Worm (Caenorhabditis elegans) whole organism, L4/young adult: Measurements from ENCODE around the gene smg-3.
"Not testable (repeated sequence)": the region's sequence is repeated elsewhere in the genome, so short reads cannot be mapped to it uniquely, and the experiment has no call there.

Experiments used
- W03F9.2 ChIP-seq: fragments of 150-350 bp; optimal IDR thresholded peaks from 2 replicates; lab custom pipeline; 2014; ENCODE audit warnings: missing biosample characterization, missing genetic modification characterization
- dao-5 ChIP-seq: sonication (generic microtip); optimal IDR thresholded peaks from 2 replicates; lab custom pipeline; 2016; ENCODE audit warnings: missing genotype, missing genetic modification characterization, moderate library complexity, missing compliant biosample characterization
- him-1 ChIP-seq: sonication (generic microtip); optimal IDR thresholded peaks from 2 replicates; lab custom pipeline; 2016; ENCODE audit warnings: missing genotype, missing genetic modification reagents, missing genetic modification characterization, missing compliant biosample characterization

Gene smg-3

ce11 chrIV:6383970-6384369 is 11.1 kb upstream of the smg-3 start, which contains the start of gene shl-1:
shl-1 (minus strand) TSS chrIV:6384070.
- no peak for TF ChIP-seq dao-5
- TF ChIP-seq him-1 (tag; lab: Kevin White, UChicago) = no peak
- no peak for TF ChIP-seq W03F9.2

DNA sequence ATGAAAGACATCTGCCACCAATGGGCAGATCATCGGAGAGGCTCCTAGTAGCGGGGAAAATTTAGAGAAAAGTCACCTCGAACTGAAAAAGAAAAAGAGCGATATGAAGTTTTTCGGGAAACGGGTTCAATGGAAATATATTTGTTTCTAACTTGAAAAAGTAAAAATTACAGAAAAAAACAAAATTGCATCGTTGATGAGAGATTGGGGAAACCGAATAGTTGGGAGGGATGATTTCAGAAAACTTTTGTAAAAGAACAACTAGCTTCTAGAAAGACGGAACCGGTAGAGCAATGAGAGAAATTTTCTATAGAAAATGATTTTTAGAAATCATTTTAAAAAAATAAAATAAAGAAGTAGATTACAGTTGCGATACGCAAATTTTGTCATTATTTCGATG is 5.5 kb upstream of the smg-3 start:
- TF ChIP-seq W03F9.2 (no peak), him-1 (tag; lab: Kevin White, UChicago) (no peak), dao-5 (no peak)

DNA sequence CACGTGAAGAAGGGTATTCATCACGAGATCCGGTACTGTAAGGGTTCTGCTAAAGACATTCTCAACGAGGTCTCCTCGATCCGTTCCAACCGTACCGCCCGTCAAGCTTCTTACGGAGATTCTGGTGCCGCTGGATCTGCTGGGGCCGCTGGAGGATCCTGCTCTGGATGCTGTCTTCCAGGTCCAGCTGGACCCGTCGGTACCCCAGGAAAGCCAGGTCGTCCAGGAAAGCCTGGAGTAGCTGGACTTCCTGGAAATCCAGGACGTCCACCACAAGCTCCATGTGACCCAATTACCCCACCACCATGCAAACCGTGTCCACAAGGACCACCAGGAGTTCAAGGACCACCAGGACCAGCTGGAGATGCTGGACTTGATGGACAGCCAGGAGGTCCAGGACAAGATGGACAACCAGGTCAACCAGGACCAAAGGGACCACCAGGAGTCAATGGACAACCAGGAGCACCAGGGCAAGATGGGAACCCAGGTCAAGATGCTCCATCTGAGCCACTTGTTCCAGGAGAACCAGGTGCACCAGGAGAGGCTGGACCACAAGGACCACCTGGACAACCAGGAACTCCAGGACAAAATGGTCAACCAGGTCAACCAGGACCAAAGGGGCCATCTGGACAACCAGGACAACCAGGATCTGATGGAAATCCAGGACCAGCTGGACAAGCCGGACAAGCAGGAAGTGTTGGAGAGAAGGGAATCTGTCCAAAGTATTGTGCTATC is 4.6 kb upstream of the smg-3 start:
- TF ChIP-seq W03F9.2 (no peak), him-1 (tag; lab: Kevin White, UChicago) (no peak), dao-5 (no peak)

DNA sequence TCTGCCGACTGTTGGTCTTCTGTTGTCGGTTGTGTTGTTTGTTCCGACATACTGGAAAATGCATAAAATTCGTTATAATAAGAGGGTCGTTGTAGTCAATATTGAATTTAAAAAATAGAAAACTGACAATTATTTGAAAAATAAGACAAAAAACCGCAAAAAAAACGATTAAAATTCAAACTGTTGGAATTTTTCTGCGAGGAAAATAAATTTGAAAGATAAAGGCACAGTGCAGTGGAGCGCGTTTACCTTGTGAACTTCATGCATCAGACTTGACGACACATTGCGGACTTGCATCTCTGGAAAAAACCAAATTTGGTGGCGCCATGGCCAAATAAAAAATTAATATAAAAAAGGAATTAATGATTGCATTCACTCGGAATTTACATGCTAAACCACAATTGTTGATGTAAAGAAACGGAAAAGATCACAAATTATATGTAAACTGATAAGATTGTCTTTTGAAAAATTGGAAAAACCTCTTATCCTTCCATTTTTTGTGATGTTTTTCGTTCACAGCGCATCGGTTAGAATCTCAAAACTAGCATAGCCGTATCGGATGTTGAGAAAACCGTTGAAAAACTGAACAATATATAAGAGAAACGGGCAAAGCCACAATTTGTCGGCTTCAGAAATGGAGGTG is 3.7 kb upstream of the smg-3 start, which contains the start of the genes hrpf-2 and bli-6:
Gene hrpf-2, minus strand, starts transcription at position 51 of the 643 bp plus-strand sequence.
Gene bli-6, plus strand, starts transcription at position 593 of the 643 bp plus-strand sequence.
- TF ChIP-seq W03F9.2 (peak; percentile 92), dao-5 (no peak)

DNA sequence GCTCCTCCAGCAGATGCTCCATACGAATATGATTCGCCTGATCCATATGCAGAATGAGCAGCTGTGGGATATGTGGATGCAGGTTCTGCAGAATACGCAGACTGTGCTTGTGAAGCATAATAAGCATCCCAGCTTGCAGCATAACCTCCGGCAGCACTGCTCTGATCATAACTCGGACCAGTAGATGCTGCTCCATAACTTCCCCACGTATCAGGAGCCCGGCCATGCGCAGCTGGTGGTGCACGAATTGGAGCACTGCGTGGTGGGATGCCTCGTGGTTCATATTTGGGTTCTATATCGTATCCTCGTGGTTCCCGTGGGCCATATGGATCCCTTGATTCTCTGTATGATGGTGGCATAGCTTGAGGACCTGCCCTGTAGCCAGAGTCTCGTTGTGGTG is 828 bp upstream of the smg-3 start:
- TF ChIP-seq dao-5 (no peak), him-1 (tag; lab: Kevin White, UChicago) (no peak), W03F9.2 (no peak)

- TF ChIP-seq him-1 (tag; lab: Kevin White, UChicago) (no peak), W03F9.2 (no peak), dao-5 (no peak)
These were observed 626 bp downstream of the smg-3 start for ce11 chrIV:6372267-6372666.

- TF ChIP-seq him-1 (tag; lab: Kevin White, UChicago) (no peak), dao-5 (no peak), W03F9.2 (no peak)
These were observed 3.4 kb downstream of the smg-3 start for ce11 chrIV:6369489-6369888.

- TF ChIP-seq him-1 (tag; lab: Kevin White, UChicago) = no peak
- TF ChIP-seq W03F9.2 = no peak
- TF ChIP-seq dao-5 = no peak
These were observed 6.9 kb downstream of the smg-3 start for ce11 chrIV:6366032-6366431.

DNA sequence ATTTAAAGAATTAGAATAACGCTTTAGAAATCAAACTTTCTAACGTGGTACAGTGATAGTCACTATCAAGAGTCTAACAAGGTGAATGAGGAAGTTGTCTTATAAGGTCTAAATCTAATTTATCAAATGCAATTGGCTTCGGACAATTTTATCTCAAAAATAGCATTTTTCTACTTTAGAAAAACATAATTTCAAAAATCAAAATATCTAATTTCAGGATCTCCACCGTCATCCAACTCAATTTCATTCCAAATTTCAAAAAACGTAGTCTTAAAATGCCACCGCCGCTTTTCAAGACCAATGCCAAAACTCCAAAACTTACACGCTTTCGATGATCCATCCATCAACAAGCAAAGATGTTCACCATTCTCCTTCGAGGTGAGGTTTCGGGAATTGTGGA is 7.8 kb downstream of the smg-3 start, which contains the start of gene Y73B6BL.270:
Gene Y73B6BL.270, plus strand, starts transcription at position 301 of the 400 bp plus-strand sequence.
- no peak for TF ChIP-seq W03F9.2
- TF ChIP-seq dao-5 = no peak
- no peak for TF ChIP-seq him-1 (tag; lab: Kevin White, UChicago)

- TF ChIP-seq W03F9.2 (no peak), him-1 (tag; lab: Kevin White, UChicago) (no peak), dao-5 (no peak)
These were observed 9.3 kb downstream of the smg-3 start for ce11 chrIV:6363604-6364003.

DNA sequence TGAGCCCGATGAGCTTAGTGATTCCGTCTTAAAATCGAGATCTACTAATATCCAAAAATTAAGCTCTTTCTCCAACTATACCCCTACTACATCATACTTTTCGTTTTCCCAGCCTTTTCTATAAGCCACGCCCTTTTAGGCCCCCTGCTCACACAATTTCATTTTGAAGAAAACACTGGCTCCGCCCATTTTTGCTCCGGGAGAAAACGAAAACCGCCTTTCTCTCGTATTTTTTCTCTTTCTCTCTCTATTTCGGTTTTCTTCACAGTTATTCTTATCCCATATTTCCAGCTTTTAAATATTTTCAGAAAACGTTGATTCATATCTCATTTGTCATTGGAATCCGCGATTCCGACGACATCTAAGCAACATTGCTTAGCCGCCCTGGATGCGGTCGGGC is 11.2 kb downstream of the smg-3 start, which contains the start of gene Y73B6BL.47:
Gene Y73B6BL.47, plus strand, starts transcription at position 301 of the 400 bp plus-strand sequence.
- no peak for TF ChIP-seq W03F9.2

DNA sequence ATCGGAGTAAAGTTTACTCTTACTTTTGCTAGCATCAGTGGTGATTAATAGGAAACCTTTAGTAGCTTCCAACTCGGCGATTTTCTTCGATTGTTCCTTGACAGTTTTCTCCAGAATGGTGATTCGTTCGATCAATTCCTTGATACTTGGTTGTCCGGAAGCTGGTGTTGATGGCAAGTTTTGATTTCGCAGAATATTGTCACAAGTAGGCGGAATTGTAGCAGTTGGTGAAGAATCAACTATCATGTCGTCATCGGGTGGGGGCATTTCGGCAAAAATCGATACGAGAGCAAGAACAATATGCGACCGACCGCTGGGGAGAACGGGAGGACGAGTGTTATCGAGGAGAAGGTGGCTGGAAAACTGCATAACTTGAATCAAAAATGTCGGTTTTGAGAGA is 25.7 kb downstream of the smg-3 start, which contains the start of gene Y73B6BL.289:
Gene Y73B6BL.289, plus strand, starts transcription at position 301 of the 400 bp plus-strand sequence.
- TF ChIP-seq dao-5; W03F9.2; him-1 (tag; lab: Kevin White, UChicago): not testable (repeated sequence)

- TF ChIP-seq him-1 (tag; lab: Kevin White, UChicago) = no peak
- no peak for TF ChIP-seq dao-5
- TF ChIP-seq W03F9.2 = no peak
These were observed 30.0 kb downstream of the smg-3 start, which contains the start of gene Y73B6BL.14 for ce11 chrIV:6342876-6343275. Y73B6BL.14 (minus strand) TSS chrIV:6342976.

DNA sequence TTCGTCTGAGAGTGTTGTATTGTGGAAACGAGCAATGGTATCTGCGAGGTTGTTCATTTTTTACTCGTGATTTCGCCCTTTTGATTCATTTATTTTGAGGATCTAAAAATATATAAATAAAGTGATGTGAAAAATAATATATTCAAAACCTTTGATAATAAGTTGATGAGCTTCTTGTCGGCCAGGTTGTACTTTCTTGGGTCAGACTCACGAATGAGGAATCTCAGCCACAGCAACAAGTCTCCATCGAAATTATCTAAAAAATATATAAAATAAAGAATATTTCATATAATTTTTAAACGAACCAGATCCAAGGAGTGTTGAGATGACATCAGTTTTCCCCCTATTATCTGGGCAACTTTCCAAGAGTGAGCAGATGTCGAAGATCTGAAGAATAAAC is 30.5 kb downstream of the smg-3 start, which contains the start of gene Y73B6BL.288:
Gene Y73B6BL.288, minus strand, starts transcription at position 101 of the 400 bp plus-strand sequence.
- TF ChIP-seq dao-5 (no peak), W03F9.2 (no peak), him-1 (tag; lab: Kevin White, UChicago) (no peak)

ce11 chrIV:6337353-6337752 is 35.5 kb downstream of the smg-3 start, which contains the start of gene ipla-6:
ipla-6 (plus strand) TSS chrIV:6337653.
- no peak for TF ChIP-seq him-1 (tag; lab: Kevin White, UChicago)
- TF ChIP-seq dao-5 = no peak
- TF ChIP-seq W03F9.2 = no peak
